Fruit fly (Drosophila melanogaster): ENCODE data around the gene Ugt302E1.

DNA sequence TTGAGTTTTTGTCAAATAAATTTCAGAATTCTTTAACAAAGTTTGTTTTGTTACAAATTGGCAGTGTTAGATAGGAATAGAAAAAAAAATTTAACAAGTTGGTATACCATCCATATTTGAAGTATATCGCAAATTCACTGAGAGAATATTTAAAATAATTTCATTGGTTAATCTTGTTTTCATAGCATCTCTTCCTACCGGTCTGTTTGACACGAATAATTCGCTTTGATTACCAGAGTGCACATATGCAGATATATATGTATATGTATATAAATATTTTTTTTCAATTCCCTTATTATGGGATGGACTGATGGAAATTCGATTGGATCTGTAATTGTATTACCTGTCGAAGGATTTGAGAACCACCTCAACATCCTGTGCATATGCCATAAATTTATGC, 38.8 kb upstream of the Ugt302E1 start, which contains the start of gene SdhCL:
- TF ChIP-seq CG13775 (GFP tag; optimal IDR thresholded peaks at IDR 0.05) (no peak), CG31224 (GFP tag; IDR thresholded peaks at IDR 0.05) (no peak), CG11723 (GFP tag; optimal IDR thresholded peaks at IDR 0.05) (no peak), Nf-YB (GFP tag; optimal IDR thresholded peaks at IDR 0.05) (no peak), maf-S (GFP tag; optimal IDR thresholded peaks at IDR 0.05) (no peak), disco-r (GFP tag; optimal IDR thresholded peaks at IDR 0.05) (no peak), Adf1 (GFP tag; IDR thresholded peaks at IDR 0.05) (no peak), Chrac-16 (GFP tag; optimal IDR thresholded peaks at IDR 0.05) (no peak), ap (GFP tag; IDR thresholded peaks at IDR 0.05) (no peak), tio (GFP tag; optimal IDR thresholded peaks at IDR 0.05) (no peak), sd (tag; optimal IDR thresholded peaks at IDR 0.05) (no peak), CG1647 (GFP tag; optimal IDR thresholded peaks at IDR 0.05) (no peak)
